Worm (Caenorhabditis elegans): ENCODE data around the gene K08D10.14.
A peak's percentile ranks its signal among the peaks of the same experiment; 100 is the strongest.
"Not testable (repeated sequence)": the region's sequence is repeated elsewhere in the genome, so short reads cannot be mapped to it uniquely, and the experiment has no call there.

K08D10.14 gene

DNA sequence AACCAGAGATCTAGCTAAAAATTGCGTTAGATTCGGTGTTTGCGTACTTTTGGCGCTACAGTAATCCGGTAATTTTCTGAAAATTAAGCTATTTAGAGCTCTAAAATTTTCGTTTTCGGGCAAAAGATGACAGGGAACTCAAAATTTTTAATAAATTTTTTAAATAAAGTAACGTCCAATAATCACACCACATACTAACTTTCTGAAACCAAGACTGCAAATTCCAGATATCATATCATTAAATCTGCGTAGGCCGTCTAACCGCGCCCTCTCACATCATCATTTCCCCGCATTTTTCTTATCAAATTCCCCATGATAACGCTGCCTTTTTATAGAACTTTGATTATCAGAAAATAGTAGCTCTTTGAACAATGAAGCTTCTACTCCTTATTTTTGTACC lies 37.3 kb upstream of the K08D10.14 start, which contains the start of gene drd-50:
drd-50 (plus strand) TSS at position 301 of the 400 bp plus-strand sequence.
- TF ChIP-seq nhr-84 (tag; optimal IDR thresholded peaks at IDR 0.05) = no peak
- TF ChIP-seq mep-1 (tag; optimal IDR thresholded peaks at IDR 0.05) = no peak
- peak; percentile 38 for TF ChIP-seq elt-2 (tag; optimal IDR thresholded peaks at IDR 0.05)
- no peak for TF ChIP-seq pqm-1 (tag; optimal IDR thresholded peaks at IDR 0.05)
- TF ChIP-seq lin-13 (GFP tag; optimal IDR thresholded peaks at IDR 0.05) = no peak

- TF ChIP-seq fkh-4 (tag; optimal IDR thresholded peaks at IDR 0.05; ENCODE audit: borderline replicate concordance) = no peak
- peak; percentile 69 for TF ChIP-seq elt-2 (tag; optimal IDR thresholded peaks at IDR 0.05)
These were observed 34.5 kb upstream of the K08D10.14 start, which contains the start of gene F49F1.5 for ce11 chrIV:4120263-4120662. TSS of gene F49F1.5 (minus strand) at chrIV:4120415.

DNA sequence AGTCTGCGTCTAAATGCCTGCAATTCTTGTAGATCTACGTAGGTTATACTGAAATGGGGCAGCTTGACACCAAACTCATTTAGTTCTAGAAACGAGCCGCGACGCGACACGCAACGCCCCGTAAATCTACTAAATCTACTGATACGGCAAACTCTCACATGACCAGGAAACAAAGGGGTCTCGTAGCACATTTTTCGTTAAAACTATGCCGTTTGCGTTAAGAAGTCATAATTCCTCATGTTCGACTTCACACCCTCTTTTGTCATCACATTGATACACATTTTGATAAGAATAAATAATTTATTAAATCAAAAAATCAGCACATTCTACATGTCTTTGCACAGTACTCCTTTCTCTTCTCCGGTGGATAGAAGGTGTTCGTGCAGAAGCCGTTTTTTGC lies 33.7 kb upstream of the K08D10.14 start:
- TF ChIP-seq tlp-1 (tag; optimal IDR thresholded peaks at IDR 0.05) (no peak), elt-2 (tag; optimal IDR thresholded peaks at IDR 0.05) (peak; percentile 79)

DNA sequence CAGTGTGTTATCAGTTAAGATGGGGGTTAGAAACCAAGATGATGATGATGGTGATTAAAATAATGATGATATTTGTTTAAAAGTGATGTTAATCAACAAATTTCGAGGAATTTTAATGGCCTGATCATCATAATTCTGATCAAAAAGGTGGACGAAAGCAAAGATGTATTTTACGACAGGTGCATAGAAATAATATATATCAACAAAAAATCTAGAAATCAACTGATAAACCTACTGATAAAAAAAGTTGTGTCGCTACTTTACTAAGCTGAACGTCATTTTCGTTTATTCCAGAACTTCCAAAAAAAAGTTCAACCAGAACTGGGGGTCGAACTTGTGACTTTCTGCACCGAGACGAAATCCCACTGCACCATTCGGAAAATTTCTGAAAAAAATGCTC lies 31.7 kb upstream of the K08D10.14 start, which contains the start of gene mul-1:
mul-1 (minus strand) TSS at position 84 of the 400 bp plus-strand sequence.
- TF ChIP-seq snu-23 (GFP tag; optimal IDR thresholded peaks at IDR 0.05) (no peak), efl-1 (optimal IDR thresholded peaks at IDR 0.05) (no peak), efl-1 (GFP tag; optimal IDR thresholded peaks at IDR 0.05 in 1 of 2) (peak in 1 of 2 experiments; percentile 37), nhr-28 (tag; optimal IDR thresholded peaks at IDR 0.05) (no peak), elt-2 (tag; optimal IDR thresholded peaks at IDR 0.05) (peak; percentile 59), blmp-1 (tag; optimal IDR thresholded peaks at IDR 0.05) (no peak)

- TF ChIP-seq C16A3.4, tbx-2, egl-13 (tag; optimal IDR thresholded peaks at IDR 0.05): not testable (repeated sequence)
These were observed 29.1 kb upstream of the K08D10.14 start, which contains the start of gene F49F1.7 for ce11 chrIV:4125657-4126056. TSS of gene F49F1.7 (minus strand) at chrIV:4125757.

DNA sequence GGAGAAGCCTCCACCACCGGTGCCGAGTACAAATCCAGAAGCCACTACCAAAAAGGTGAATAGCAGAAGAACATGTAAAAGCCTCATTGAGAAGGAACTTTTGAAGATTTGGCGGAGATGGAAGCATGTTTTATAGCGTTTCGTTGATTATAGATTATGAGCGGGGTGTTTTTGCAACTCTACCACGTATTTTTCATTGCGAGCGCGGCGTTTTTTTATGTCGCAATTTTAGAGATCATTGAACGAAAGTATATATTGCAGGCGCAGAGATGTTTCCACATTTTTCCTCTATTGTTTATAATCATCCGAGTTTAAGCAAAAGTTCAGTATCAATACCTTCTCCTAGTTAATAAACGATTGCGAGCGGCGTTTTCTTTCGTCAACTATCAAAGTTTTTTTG lies 19.0 kb upstream of the K08D10.14 start, which contains the start of gene F49F1.17:
F49F1.17 (minus strand) TSS at position 101 of the 400 bp plus-strand sequence.
- TF ChIP-seq pax-3 (tag; optimal IDR thresholded peaks at IDR 0.05) (no peak), lir-3 (tag; optimal IDR thresholded peaks at IDR 0.05; ENCODE audit: poor library complexity) (no peak)

- TF ChIP-seq nhr-11 (tag; optimal IDR thresholded peaks at IDR 0.05) (no peak), grh-1 (GFP tag; IDR thresholded peaks at IDR 0.05) (no peak), dsc-1 (tag; optimal IDR thresholded peaks at IDR 0.05) (no peak), nhr-90 (tag; optimal IDR thresholded peaks at IDR 0.05; ENCODE audit: poor library complexity) (no peak), lir-3 (tag; optimal IDR thresholded peaks at IDR 0.05; ENCODE audit: poor library complexity) (no peak), nhr-28 (tag; optimal IDR thresholded peaks at IDR 0.05) (no peak), pqm-1 (tag; optimal IDR thresholded peaks at IDR 0.05) (no peak), ceh-82 (tag; optimal IDR thresholded peaks at IDR 0.05) (no peak), swsn-7 (tag; optimal IDR thresholded peaks at IDR 0.05) (no peak), ceh-63 (GFP tag; optimal IDR thresholded peaks at IDR 0.05) (no peak)
These were observed 17.3 kb upstream of the K08D10.14 start, which contains the start of gene F49F1.9 for ce11 chrIV:4137472-4137871. TSS of gene F49F1.9 (minus strand) at chrIV:4137572.

DNA sequence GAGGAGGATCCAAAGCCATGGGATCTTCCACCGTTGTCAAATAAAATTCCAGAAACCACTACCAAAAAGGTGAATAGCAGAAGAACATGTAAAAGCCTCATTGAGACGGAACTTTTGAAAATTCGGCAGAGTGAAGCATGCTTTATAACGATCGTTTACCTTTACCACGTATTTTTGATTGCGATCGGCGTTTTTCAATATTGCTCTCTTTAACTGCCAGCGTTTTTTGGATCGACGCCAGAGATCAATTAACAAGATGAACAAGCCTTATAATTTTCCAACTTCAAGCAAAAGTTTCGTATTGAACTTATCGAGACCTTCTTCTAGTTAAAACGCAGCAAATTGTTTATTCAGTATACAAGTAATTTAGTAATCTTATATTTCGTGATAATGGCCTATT lies 15.7 kb upstream of the K08D10.14 start, which contains the start of gene F49F1.10:
F49F1.10 (minus strand) TSS at position 101 of the 400 bp plus-strand sequence.
- TF ChIP-seq nhr-77 (tag; optimal IDR thresholded peaks at IDR 0.05) (no peak), mab-9 (GFP tag; IDR thresholded peaks at IDR 0.05) (no peak), zag-1 (tag; optimal IDR thresholded peaks at IDR 0.05) (no peak), tbx-2 (tag; optimal IDR thresholded peaks at IDR 0.05) (no peak), irx-1 (tag; optimal IDR thresholded peaks at IDR 0.05) (no peak), zip-4 (GFP tag; optimal IDR thresholded peaks at IDR 0.05) (no peak), hlh-17 (GFP tag; optimal IDR thresholded peaks at IDR 0.05; ENCODE audit: borderline replicate concordance) (no peak), nhr-76 (tag; optimal IDR thresholded peaks at IDR 0.05) (no peak), unc-130 (tag; optimal IDR thresholded peaks at IDR 0.05) (no peak), fkh-8 (tag; optimal IDR thresholded peaks at IDR 0.05) (no peak), fkh-10 (GFP tag; optimal IDR thresholded peaks at IDR 0.05) (no peak), mef-2 (tag; optimal IDR thresholded peaks at IDR 0.05) (no peak), lsy-2 (tag; optimal IDR thresholded peaks at IDR 0.05) (no peak), fos-1 (tag; optimal IDR thresholded peaks at IDR 0.05) (no peak), lin-15B (tag; optimal IDR thresholded peaks at IDR 0.05) (no peak), vab-15 (tag; optimal IDR thresholded peaks at IDR 0.05) (no peak), rnt-1 (tag; optimal IDR thresholded peaks at IDR 0.05) (no peak)

Data from whole organism, L1 larva.